Fruit fly (Drosophila melanogaster) whole organism, embryonic: ENCODE results near the gene Pgant2.
A peak's percentile ranks its signal among the peaks of the same experiment; 100 is the strongest.

Source experiments
- CG10959 ChIP-seq: fragments of 200-800 bp; sonication (Bioruptor generic); IDR thresholded peaks from 2 replicates; pipeline ENCODE4 v1.3.6; 2022; ENCODE audit warnings: missing biosample characterization, missing genetic modification characterization
- CG11247 ChIP-seq: fragments of 200-800 bp; sonication (Bioruptor generic); IDR thresholded peaks from 2 replicates; pipeline ENCODE4 v1.3.6; 2022; ENCODE audit warnings: missing biosample characterization, missing genetic modification characterization
- CG12104 ChIP-seq: fragments of 200-800 bp; sonication (Bioruptor generic); optimal IDR thresholded peaks from 3 replicates; lab custom pipeline; 2016; ENCODE audit warnings: missing biosample characterization, missing genetic modification characterization
- CG12942 ChIP-seq: fragments of 200-800 bp; sonication (Bioruptor generic); optimal IDR thresholded peaks from 3 replicates; lab custom pipeline; 2016; ENCODE audit warnings: missing biosample characterization, missing genetic modification characterization
- CG14014 ChIP-seq: fragments of 200-800 bp; sonication (Bioruptor generic); IDR thresholded peaks from 2 replicates; pipeline ENCODE4 v1.3.6; 2022; ENCODE audit warnings: missing biosample characterization, missing genetic modification characterization
- CG15011 ChIP-seq: fragments of 200-800 bp; sonication (Bioruptor generic); optimal IDR thresholded peaks from 3 replicates; lab custom pipeline; 2018; ENCODE audit warnings: missing biosample characterization, mild to moderate bottlenecking, missing genetic modification characterization
- CG1647 ChIP-seq: fragments of 200-800 bp; sonication (Bioruptor generic); optimal IDR thresholded peaks from 3 replicates; lab custom pipeline; 2016; ENCODE audit warnings: missing biosample characterization, missing genetic modification characterization
- CG2120 ChIP-seq: fragments of 200-800 bp; sonication (Bioruptor generic); optimal IDR thresholded peaks from 3 replicates; lab custom pipeline; 2016; ENCODE audit warnings: missing biosample characterization, missing genetic modification characterization
- CG2129 ChIP-seq: fragments of 200-800 bp; sonication (Bioruptor generic); IDR thresholded peaks from 2 replicates; pipeline ENCODE4 v1.3.6; 2022; ENCODE audit warnings: missing biosample characterization, missing genetic modification characterization; ENCODE audit not compliant: partially characterized antibody
- CG31388 ChIP-seq: fragments of 200-800 bp; sonication (Bioruptor generic); optimal IDR thresholded peaks from 2 replicates; lab custom pipeline; 2016; ENCODE audit warnings: missing biosample characterization, missing genetic modification characterization
- CG33557 ChIP-seq: fragments of 200-800 bp; sonication (Bioruptor generic); optimal IDR thresholded peaks from 2 replicates; lab custom pipeline; 2019; ENCODE audit warnings: missing biosample characterization, mild to moderate bottlenecking, missing genetic modification characterization, moderate library complexity
- CG42726 ChIP-seq: fragments of 200-800 bp; sonication (Bioruptor generic); IDR thresholded peaks from 2 replicates; pipeline ENCODE4 v1.3.6; 2022; ENCODE audit warnings: missing biosample characterization, missing genetic modification characterization; ENCODE audit not compliant: partially characterized antibody
- CG4360 ChIP-seq: fragments of 200-800 bp; sonication (Bioruptor generic); IDR thresholded peaks from 2 replicates; pipeline ENCODE4 v1.3.6; 2022; ENCODE audit warnings: missing biosample characterization, missing genetic modification characterization
- CG9876 ChIP-seq: fragments of 200-800 bp; sonication (Bioruptor generic); optimal IDR thresholded peaks from 2 replicates; lab custom pipeline; 2016; ENCODE audit warnings: missing biosample characterization, missing genetic modification characterization
- Camta ChIP-seq: fragments of 200-800 bp; sonication (Bioruptor generic); optimal IDR thresholded peaks from 2 replicates; lab custom pipeline; 2016; ENCODE audit warnings: missing biosample characterization, missing genetic modification characterization
- Dad ChIP-seq: fragments of 200-800 bp; sonication (Bioruptor generic); optimal IDR thresholded peaks from 3 replicates; lab custom pipeline; 2016; ENCODE audit warnings: missing biosample characterization, missing genetic modification characterization
- Eip74EF ChIP-seq, 2 experiments: fragments of 200-800 bp in 1 of 2; fragments of >200 bp in 1 of 2; sonication (Bioruptor generic) in 1 of 2; optimal IDR thresholded peaks; 2 replicates each; lab custom pipeline; 2017 to 2019; ENCODE audit warnings: missing biosample characterization in 2 of 2, missing genetic modification characterization in 2 of 2, mild to moderate bottlenecking in 1 of 2, moderate library complexity in 1 of 2
- Fer1 ChIP-seq: fragments of 200-800 bp; sonication (Bioruptor generic); optimal IDR thresholded peaks from 2 replicates; lab custom pipeline; 2017; ENCODE audit warnings: missing biosample characterization, mild to moderate bottlenecking, missing genetic modification characterization
- HLH4C ChIP-seq: fragments of 200-800 bp; sonication (Bioruptor generic); IDR thresholded peaks from 3 replicates; pipeline ENCODE4 v1.3.6; 2022; ENCODE audit warnings: missing biosample characterization, missing genetic modification characterization; ENCODE audit not compliant: partially characterized antibody
- Hr3 ChIP-seq: fragments of 200-800 bp; sonication (Bioruptor generic); optimal IDR thresholded peaks from 3 replicates; lab custom pipeline; 2016; ENCODE audit warnings: missing biosample characterization, missing genetic modification characterization
- Lim3 ChIP-seq: fragments of 200-800 bp; sonication (Bioruptor generic); IDR thresholded peaks from 2 replicates; pipeline ENCODE4 v1.3.6; 2022; ENCODE audit warnings: missing biosample characterization, missing genetic modification characterization
- MESR4 ChIP-seq: fragments of 200-800 bp; sonication (Bioruptor generic); optimal IDR thresholded peaks from 2 replicates; lab custom pipeline; 2018; ENCODE audit warnings: missing biosample characterization, mild to moderate bottlenecking, missing genetic modification characterization, moderate library complexity
- Mes4 ChIP-seq: fragments of 200-800 bp; sonication (Bioruptor generic); optimal IDR thresholded peaks from 2 replicates; lab custom pipeline; 2016; ENCODE audit warnings: missing biosample characterization, missing genetic modification characterization
- Mrtf ChIP-seq: fragments of 200-800 bp; sonication (Bioruptor generic); IDR thresholded peaks from 3 replicates; pipeline ENCODE4 v1.3.6; 2022; ENCODE audit warnings: missing biosample characterization, missing genetic modification characterization
- NFAT ChIP-seq: fragments of 200-800 bp; sonication (Bioruptor generic); IDR thresholded peaks from 2 replicates; pipeline ENCODE4 v1.3.6; 2022; ENCODE audit warnings: missing biosample characterization, missing genetic modification characterization
- Opbp ChIP-seq: fragments of 200-800 bp; sonication (Bioruptor generic); IDR thresholded peaks from 3 replicates; pipeline ENCODE4 v1.3.6; 2022; ENCODE audit warnings: missing biosample characterization, missing genetic modification characterization; ENCODE audit not compliant: partially characterized antibody
- Optix ChIP-seq: fragments of 200-800 bp; sonication (Bioruptor generic); IDR thresholded peaks from 3 replicates; pipeline ENCODE4 v1.3.6; 2022; ENCODE audit warnings: missing biosample characterization, missing genetic modification characterization
- Six4 ChIP-seq: fragments of 200-800 bp; sonication (Bioruptor generic); optimal IDR thresholded peaks from 2 replicates; lab custom pipeline; 2016; ENCODE audit warnings: missing biosample characterization, missing genetic modification characterization
- Sox102F ChIP-seq: fragments of 200-800 bp; sonication (Bioruptor generic); optimal IDR thresholded peaks from 2 replicates; lab custom pipeline; 2018; ENCODE audit warnings: missing biosample characterization, mild to moderate bottlenecking, missing genetic modification characterization, moderate library complexity
- Spps ChIP-seq: fragments of 200-800 bp; sonication (Bioruptor generic); optimal IDR thresholded peaks from 2 replicates; lab custom pipeline; 2018; ENCODE audit warnings: missing biosample characterization, mild to moderate bottlenecking, missing genetic modification characterization
- TFAM ChIP-seq: fragments of 200-800 bp; sonication (Bioruptor generic); optimal IDR thresholded peaks from 2 replicates; lab custom pipeline; 2017; ENCODE audit warnings: missing biosample characterization, missing genetic modification characterization, inconsistent platforms
- Trl ChIP-seq, 3 experiments: fragments of >200 bp in 2 of 3; fragments of 200-800 bp in 1 of 3; sonication (Bioruptor generic) in 1 of 3; optimal IDR thresholded peaks; 2 replicates in 1 of 3; 3 replicates in 2 of 3; lab custom pipeline; 2016 to 2017; ENCODE audit warnings: missing biosample characterization in 1 of 3, missing genetic modification characterization in 1 of 3
- ab ChIP-seq: fragments of 200-800 bp; sonication (Bioruptor generic); optimal IDR thresholded peaks from 2 replicates; lab custom pipeline; 2016; ENCODE audit warnings: missing biosample characterization, missing genetic modification characterization
- az2 ChIP-seq: fragments of 200-800 bp; sonication (Bioruptor generic); optimal IDR thresholded peaks from 3 replicates; lab custom pipeline; 2016; ENCODE audit warnings: missing biosample characterization, missing genetic modification characterization
- dimm ChIP-seq: fragments of 200-800 bp; sonication (Bioruptor generic); IDR thresholded peaks from 2 replicates; pipeline ENCODE4 v1.3.6; 2022; ENCODE audit warnings: missing biosample characterization, missing genetic modification characterization
- disco-r ChIP-seq: fragments of 200-800 bp; sonication (Bioruptor generic); optimal IDR thresholded peaks from 2 replicates; lab custom pipeline; 2016; ENCODE audit warnings: missing biosample characterization, missing genetic modification characterization
- gce ChIP-seq: fragments of 200-800 bp; sonication (Bioruptor generic); IDR thresholded peaks from 3 replicates; pipeline ENCODE4 v1.3.6; 2022; ENCODE audit warnings: missing biosample characterization, missing genetic modification characterization
- gfzf ChIP-seq: fragments of 200-800 bp; sonication (Bioruptor generic); optimal IDR thresholded peaks from 2 replicates; lab custom pipeline; 2016; ENCODE audit warnings: missing biosample characterization, mild to moderate bottlenecking, missing genetic modification characterization, moderate library complexity
- gro ChIP-seq: fragments of 200-800 bp; sonication (Bioruptor generic); optimal IDR thresholded peaks from 2 replicates; lab custom pipeline; 2016; ENCODE audit warnings: missing biosample characterization, missing genetic modification characterization
- jumu ChIP-seq: fragments of 200-800 bp; sonication (Bioruptor generic); optimal IDR thresholded peaks from 3 replicates; lab custom pipeline; 2016; ENCODE audit warnings: missing biosample characterization, missing genetic modification characterization
- lola ChIP-seq, 3 experiments: fragments of >200 bp in 2 of 3; fragments of 200-800 bp in 1 of 3; sonication (Bioruptor generic) in 1 of 3; optimal IDR thresholded peaks; 2 replicates each; lab custom pipeline; 2017 to 2019; ENCODE audit warnings: missing biosample characterization in 3 of 3, missing genetic modification characterization in 3 of 3, mild to moderate bottlenecking in 1 of 3, moderate library complexity in 1 of 3
- luna ChIP-seq: fragments of 200-800 bp; sonication (Bioruptor generic); optimal IDR thresholded peaks from 2 replicates; lab custom pipeline; 2016; ENCODE audit warnings: missing biosample characterization, missing genetic modification characterization
- maf-S ChIP-seq: fragments of 200-800 bp; sonication (Bioruptor generic); optimal IDR thresholded peaks from 2 replicates; lab custom pipeline; 2016; ENCODE audit warnings: missing biosample characterization, missing genetic modification characterization
- nom ChIP-seq: fragments of 200-800 bp; sonication (Bioruptor generic); optimal IDR thresholded peaks from 2 replicates; lab custom pipeline; 2017; ENCODE audit warnings: missing biosample characterization, missing genetic modification characterization, mild to moderate bottlenecking, moderate library complexity, missing genetic modification reagents
- odd ChIP-seq: fragments of 200-800 bp; sonication (Bioruptor generic); optimal IDR thresholded peaks from 2 replicates; lab custom pipeline; 2017; ENCODE audit warnings: missing biosample characterization, mild to moderate bottlenecking, missing genetic modification characterization
- run ChIP-seq: fragments of 200-800 bp; sonication (Bioruptor generic); optimal IDR thresholded peaks from 3 replicates; lab custom pipeline; 2018; ENCODE audit warnings: missing biosample characterization, mild to moderate bottlenecking, missing genetic modification characterization
- sd ChIP-seq: fragments of 200-800 bp; sonication (Bioruptor generic); optimal IDR thresholded peaks from 3 replicates; lab custom pipeline; 2018; ENCODE audit warnings: missing biosample characterization, mild to moderate bottlenecking, missing genetic modification characterization, moderate library complexity
- seq ChIP-seq: fragments of 200-800 bp; sonication (Bioruptor generic); IDR thresholded peaks from 2 replicates; pipeline ENCODE4 v1.3.6; 2022; ENCODE audit warnings: missing biosample characterization, missing genetic modification characterization
- tll ChIP-seq, 2 experiments: fragments of 200-800 bp in 1 of 2; fragments of >200 bp in 1 of 2; sonication (Bioruptor generic) in 1 of 2; optimal IDR thresholded peaks; 2 replicates each; lab custom pipeline; 2017 to 2019; ENCODE audit warnings: missing biosample characterization in 2 of 2, missing genetic modification characterization in 2 of 2, mild to moderate bottlenecking in 1 of 2, moderate library complexity in 1 of 2
- unc-4 ChIP-seq: fragments of 200-800 bp; sonication (Bioruptor generic); IDR thresholded peaks from 2 replicates; pipeline ENCODE4 v1.3.6; 2022; ENCODE audit warnings: missing biosample characterization, missing genetic modification characterization; ENCODE audit not compliant: partially characterized antibody
- yki ChIP-seq: fragments of >200 bp; optimal IDR thresholded peaks from 3 replicates; lab custom pipeline; 2018

Pgant2 gene

dm6 chr2L:3457007-3457406 is 30.5 kb upstream of the Pgant2 start, which contains the start of the genes Cog3 and Sec5 (continued):
- TF ChIP-seq CG14014 (GFP tag; lab: Robert Waterston, UW), result peak; percentile 47; the same call in 1 of the 2 replicates
- peak in 1 of 3 experiments; percentile 59 for TF ChIP-seq lola (GFP tag; optimal IDR thresholded peaks at IDR 0.05; lab: Kevin White, UChicago)
- no peak for TF ChIP-seq Optix
- no peak for TF ChIP-seq disco-r (GFP tag; lab: Kevin White, UChicago)
- TF ChIP-seq run (tag; lab: Kevin White, UChicago), result no peak
- peak; percentile 36; the same call in 1 of the 3 replicates for TF ChIP-seq Mrtf (GFP tag; lab: Robert Waterston, UW)
- TF ChIP-seq NFAT (GFP tag; lab: Robert Waterston, UW), result peak; percentile 46
- TF ChIP-seq unc-4 (GFP tag; lab: Robert Waterston, UW), result no peak
- TF ChIP-seq CG2120, result peak; percentile 90
- no peak for TF ChIP-seq gfzf (GFP tag; lab: Kevin White, UChicago)
- no peak for TF ChIP-seq CG10959 (GFP tag; lab: Robert Waterston, UW)
- no peak for TF ChIP-seq gce (GFP tag; lab: Robert Waterston, UW)
- peak; percentile 18 for TF ChIP-seq CG12942
- TF ChIP-seq CG1647, result no peak
- TF ChIP-seq CG11247, result peak; percentile 56
- TF ChIP-seq Trl (optimal IDR thresholded peaks at IDR 0.05; lab: Kevin White, UChicago), result no peak
- no peak for TF ChIP-seq Trl (GFP tag; optimal IDR thresholded peaks at IDR 0.05; lab: Kevin White, UChicago)
- no peak for TF ChIP-seq Sox102F (GFP tag; lab: Kevin White, UChicago)
- no peak for TF ChIP-seq CG31388 (GFP tag; lab: Kevin White, UChicago)
- TF ChIP-seq nom (GFP tag; lab: Kevin White, UChicago), result peak; percentile 25
- TF ChIP-seq seq (GFP tag; lab: Robert Waterston, UW), result no peak
- TF ChIP-seq CG12104 (GFP tag; lab: Kevin White, UChicago), result peak; percentile 58
- no peak for TF ChIP-seq jumu (GFP tag; lab: Kevin White, UChicago)
- peak; percentile 80 for TF ChIP-seq Fer1 (GFP tag; lab: Kevin White, UChicago)
- TF ChIP-seq luna (GFP tag; lab: Kevin White, UChicago), result no peak
- no peak for TF ChIP-seq ab
- TF ChIP-seq gro (GFP tag; lab: Kevin White, UChicago), result no peak
- TF ChIP-seq Opbp (GFP tag; lab: Robert Waterston, UW), result no peak
- no peak for TF ChIP-seq sd (tag; lab: Kevin White, UChicago)
- no peak for TF ChIP-seq dimm
- no peak for TF ChIP-seq MESR4 (GFP tag; lab: Kevin White, UChicago)
- TF ChIP-seq Eip74EF (GFP tag; optimal IDR thresholded peaks at IDR 0.05; lab: Kevin White, UChicago), result no peak
- peak; percentile 56 for TF ChIP-seq CG33557
- no peak for TF ChIP-seq maf-S (GFP tag; lab: Kevin White, UChicago)
- TF ChIP-seq Dad (GFP tag; lab: Kevin White, UChicago), result no peak
- TF ChIP-seq HLH4C (GFP tag; lab: Robert Waterston, UW), result no peak
- no peak for TF ChIP-seq Spps (tag; lab: Kevin White, UChicago)
- TF ChIP-seq CG42726, result no peak
- TF ChIP-seq Hr3, result peak; percentile 69
- no peak for TF ChIP-seq yki (lab: Kevin White, UChicago)
- peak; percentile 47 for TF ChIP-seq az2 (GFP tag; lab: Kevin White, UChicago)
- no peak for TF ChIP-seq CG4360
- peak in 1 of 2 experiments; percentile 35 for TF ChIP-seq tll (GFP tag; optimal IDR thresholded peaks at IDR 0.05; lab: Kevin White, UChicago)
- peak; percentile 30 for TF ChIP-seq Camta (GFP tag; lab: Kevin White, UChicago)
- no peak for TF ChIP-seq Six4
- TF ChIP-seq CG9876 (GFP tag; lab: Kevin White, UChicago), result no peak
- TF ChIP-seq Lim3 (GFP tag; lab: Robert Waterston, UW), result no peak
- no peak for TF ChIP-seq odd (GFP tag; lab: Kevin White, UChicago)
- no peak for TF ChIP-seq TFAM (GFP tag; lab: Kevin White, UChicago)
- TF ChIP-seq CG15011 (GFP tag; lab: Kevin White, UChicago), result no peak
- no peak for TF ChIP-seq CG2129 (GFP tag; lab: Robert Waterston, UW)
- peak; percentile 3 for TF ChIP-seq Mes4 (GFP tag; lab: Kevin White, UChicago)
